Fruit fly (Drosophila melanogaster): ENCODE data around the gene CG1136.

DNA sequence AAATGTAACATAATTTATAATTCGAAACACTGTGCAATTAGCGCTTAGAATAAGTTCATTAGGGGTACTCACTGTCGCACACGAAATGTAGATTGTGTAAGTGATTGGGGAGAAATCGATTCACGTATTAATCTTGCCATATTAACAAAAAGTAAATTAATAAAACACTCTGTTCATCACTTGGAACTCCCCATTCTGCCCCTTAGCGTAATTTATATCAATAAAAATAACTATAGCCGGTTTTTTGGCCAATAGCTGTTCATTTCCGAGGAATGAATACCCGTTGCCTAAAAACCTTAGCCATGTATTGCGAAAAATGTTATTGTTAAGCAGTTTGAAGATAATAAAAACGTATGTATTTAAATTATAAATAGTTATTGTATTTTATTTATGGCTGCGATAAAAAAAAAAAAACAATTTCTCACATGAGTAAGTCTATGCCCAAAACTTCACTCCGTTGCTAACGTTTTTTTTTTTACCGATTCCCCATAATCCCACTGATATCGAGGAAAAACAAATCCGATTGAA, 13.0 kb downstream of the CG1136 start, which contains the start of gene Ugt305A1:
- no peak for TF ChIP-seq bab1 (GFP tag; optimal IDR thresholded peaks at IDR 0.05)
- TF ChIP-seq CG1620 (GFP tag; optimal IDR thresholded peaks at IDR 0.05), result no peak
- no peak for TF ChIP-seq ovo (GFP tag; optimal IDR thresholded peaks at IDR 0.05)
- no peak for TF ChIP-seq tj (GFP tag; optimal IDR thresholded peaks at IDR 0.05)
- no peak for TF ChIP-seq CG11617 (GFP tag; optimal IDR thresholded peaks at IDR 0.05)
- no peak for TF ChIP-seq Crg-1 (GFP tag; optimal IDR thresholded peaks at IDR 0.05)
- no peak for TF ChIP-seq cnc (optimal IDR thresholded peaks at IDR 0.05)

Data from whole organism, adult.